Fruit fly (Drosophila melanogaster) whole organism, embryonic: Measurements from ENCODE around the gene CG4278.

ENCODE experiments used
- Atf-2 ChIP-seq: fragments of 200-800 bp; sonication (Bioruptor generic); optimal IDR thresholded peaks from 2 replicates; lab custom pipeline; 2016; ENCODE audit warnings: missing biosample characterization, missing genetic modification characterization
- Atf6 ChIP-seq: fragments of 200-800 bp; sonication (Bioruptor generic); IDR thresholded peaks from 2 replicates; pipeline ENCODE4 v1.3.6; 2022; ENCODE audit warnings: missing biosample characterization, missing genetic modification characterization
- B-H2 ChIP-seq: fragments of 200-800 bp; sonication (Bioruptor generic); optimal IDR thresholded peaks from 2 replicates; lab custom pipeline; 2018; ENCODE audit warnings: missing biosample characterization, mild to moderate bottlenecking, missing genetic modification characterization
- CG11093 ChIP-seq: fragments of 200-800 bp; sonication (Bioruptor generic); IDR thresholded peaks from 3 replicates; pipeline ENCODE4 v1.3.6; 2022; ENCODE audit warnings: missing biosample characterization, missing genetic modification characterization
- CG11456 ChIP-seq: fragments of 200-800 bp; sonication (Bioruptor generic); IDR thresholded peaks from 3 replicates; pipeline ENCODE4 v1.3.6; 2022; ENCODE audit warnings: missing biosample characterization, missing genetic modification characterization
- CG11504 ChIP-seq: fragments of 200-800 bp; sonication (Bioruptor generic); optimal IDR thresholded peaks from 3 replicates; lab custom pipeline; 2019; ENCODE audit warnings: missing biosample characterization, mild to moderate bottlenecking, missing genetic modification characterization, moderate library complexity
- CG11560 ChIP-seq: fragments of 200-800 bp; sonication (Bioruptor generic); IDR thresholded peaks from 3 replicates; pipeline ENCODE4 v1.3.6; 2022; ENCODE audit warnings: missing biosample characterization, missing genetic modification characterization
- CG12659 ChIP-seq: fragments of 200-800 bp; sonication (Bioruptor generic); optimal IDR thresholded peaks from 3 replicates; lab custom pipeline; 2017; ENCODE audit warnings: mild to moderate bottlenecking, missing biosample characterization, missing genetic modification reagents, missing genetic modification characterization
- CG13123 ChIP-seq: fragments of 200-800 bp; sonication (Bioruptor generic); optimal IDR thresholded peaks from 2 replicates; lab custom pipeline; 2016; ENCODE audit warnings: missing biosample characterization, missing genetic modification characterization
- CG1529 ChIP-seq: fragments of 200-800 bp; sonication (Bioruptor generic); optimal IDR thresholded peaks from 3 replicates; lab custom pipeline; 2018; ENCODE audit warnings: missing biosample characterization, missing genetic modification characterization
- CG18619 ChIP-seq: fragments of 200-800 bp; sonication (Bioruptor generic); optimal IDR thresholded peaks from 3 replicates; lab custom pipeline; 2017; ENCODE audit warnings: missing biosample characterization, mild to moderate bottlenecking, missing genetic modification characterization
- CG3281 ChIP-seq: fragments of 200-800 bp; sonication (Bioruptor generic); optimal IDR thresholded peaks from 3 replicates; lab custom pipeline; 2017; ENCODE audit warnings: missing biosample characterization, mild to moderate bottlenecking, missing genetic modification characterization
- CG3726 ChIP-seq: fragments of 200-800 bp; sonication (Bioruptor generic); IDR thresholded peaks from 3 replicates; pipeline ENCODE4, ENCODE4 v1.3.6; 2022; ENCODE audit warnings: missing biosample characterization, missing genetic modification characterization
- CG5180 ChIP-seq: fragments of 200-800 bp; sonication (Bioruptor generic); optimal IDR thresholded peaks from 3 replicates; lab custom pipeline; 2017; ENCODE audit warnings: missing biosample characterization, missing genetic modification characterization, mild to moderate bottlenecking, moderate library complexity, missing genetic modification reagents
- CG6765 ChIP-seq: fragments of 200-800 bp; sonication (Bioruptor generic); optimal IDR thresholded peaks from 3 replicates; lab custom pipeline; 2017; ENCODE audit warnings: missing biosample characterization, mild to moderate bottlenecking, missing genetic modification characterization
- CG8281 ChIP-seq: fragments of 200-800 bp; sonication (Bioruptor generic); optimal IDR thresholded peaks from 2 replicates; lab custom pipeline; 2018; ENCODE audit warnings: missing biosample characterization, mild to moderate bottlenecking, missing genetic modification characterization, moderate library complexity
- CG9609 ChIP-seq: fragments of 200-800 bp; sonication (Bioruptor generic); optimal IDR thresholded peaks from 3 replicates; lab custom pipeline; 2016; ENCODE audit warnings: missing biosample characterization, missing genetic modification characterization
- CkIIα-i1 ChIP-seq: fragments of 200-800 bp; sonication (Bioruptor generic); IDR thresholded peaks from 2 replicates; pipeline ENCODE4 v1.3.6; 2022; ENCODE audit warnings: missing biosample characterization, missing genetic modification characterization
- D19A ChIP-seq: fragments of 200-800 bp; optimal IDR thresholded peaks from 3 replicates; lab custom pipeline; 2019; ENCODE audit warnings: missing biosample characterization, mild to moderate bottlenecking, missing genetic modification characterization, moderate library complexity
- Doc2 ChIP-seq: fragments of 200-800 bp; sonication (Bioruptor generic); IDR thresholded peaks from 2 replicates; pipeline ENCODE4 v1.3.6; 2022; ENCODE audit warnings: missing biosample characterization, missing genetic modification characterization
- Fer1 ChIP-seq: fragments of 200-800 bp; sonication (Bioruptor generic); optimal IDR thresholded peaks from 2 replicates; lab custom pipeline; 2017; ENCODE audit warnings: missing biosample characterization, mild to moderate bottlenecking, missing genetic modification characterization
- Hr51 ChIP-seq, 2 experiments: fragments of 200-800 bp; sonication (Bioruptor generic); optimal IDR thresholded peaks; 2 replicates in 1 of 2; 3 replicates in 1 of 2; lab custom pipeline; 2016 to 2018; ENCODE audit warnings: missing biosample characterization in 2 of 2, missing genetic modification characterization in 2 of 2, mild to moderate bottlenecking in 1 of 2, moderate library complexity in 1 of 2
- Mad ChIP-seq: fragments of 200-800 bp; sonication (Bioruptor generic); optimal IDR thresholded peaks from 2 replicates; lab custom pipeline; 2016; ENCODE audit warnings: missing biosample characterization, missing genetic modification characterization
- Med ChIP-seq: fragments of 200-800 bp; sonication (Bioruptor generic); peaks from one replicate; lab custom pipeline; 2016; ENCODE audit warnings: missing biosample characterization, missing genetic modification characterization, mild to moderate bottlenecking, inconsistent platforms, moderate library complexity
- Meics ChIP-seq: fragments of 200-800 bp; sonication (Bioruptor generic); optimal IDR thresholded peaks from 2 replicates; lab custom pipeline; 2017; ENCODE audit warnings: missing biosample characterization, mild to moderate bottlenecking, missing genetic modification characterization
- Pdp1 ChIP-seq, 2 experiments: fragments of 200-800 bp; sonication (Bioruptor generic); optimal IDR thresholded peaks; 3 replicates each; lab custom pipeline; 2016; ENCODE audit warnings: missing biosample characterization in 2 of 2, missing genetic modification characterization in 2 of 2, mild to moderate bottlenecking in 1 of 2, moderate library complexity in 1 of 2
- Side ChIP-seq: fragments of 200-800 bp; sonication (Bioruptor generic); optimal IDR thresholded peaks from 2 replicates; lab custom pipeline; 2016; ENCODE audit warnings: missing biosample characterization, missing genetic modification characterization
- Sry-δ ChIP-seq: fragments of 200-800 bp; sonication (Bioruptor generic); optimal IDR thresholded peaks from 2 replicates; lab custom pipeline; 2016; ENCODE audit warnings: missing biosample characterization, missing genetic modification characterization
- Ssrp ChIP-seq: fragments of 200-800 bp; sonication (Bioruptor generic); optimal IDR thresholded peaks from 2 replicates; lab custom pipeline; 2018; ENCODE audit warnings: missing biosample characterization, mild to moderate bottlenecking, missing genetic modification characterization, moderate library complexity
- TFAM ChIP-seq: fragments of 200-800 bp; sonication (Bioruptor generic); optimal IDR thresholded peaks from 2 replicates; lab custom pipeline; 2017; ENCODE audit warnings: missing biosample characterization, missing genetic modification characterization, inconsistent platforms
- Xrp1 ChIP-seq: fragments of 200-800 bp; sonication (Bioruptor generic); IDR thresholded peaks from 2 replicates; pipeline ENCODE4 v1.3.6; 2022; ENCODE audit warnings: missing biosample characterization, missing genetic modification characterization
- aop ChIP-seq: fragments of 200-800 bp; sonication (Bioruptor generic); IDR thresholded peaks from 2 replicates; pipeline ENCODE4 v1.3.6; 2022; ENCODE audit warnings: missing biosample characterization, missing genetic modification characterization
- bowl ChIP-seq: fragments of 200-800 bp; sonication (Bioruptor generic); IDR thresholded peaks from 2 replicates; pipeline ENCODE4 v1.3.6; 2022; ENCODE audit warnings: missing biosample characterization, missing genetic modification characterization
- corto ChIP-seq: fragments of 200-800 bp; sonication (Bioruptor generic); optimal IDR thresholded peaks from 2 replicates; lab custom pipeline; 2016; ENCODE audit warnings: missing biosample characterization, mild to moderate bottlenecking, missing genetic modification characterization, moderate library complexity
- crc ChIP-seq: fragments of 200-800 bp; sonication (Bioruptor generic); optimal IDR thresholded peaks from 2 replicates; lab custom pipeline; 2016; ENCODE audit warnings: missing biosample characterization, missing genetic modification characterization
- ems ChIP-seq: fragments of 200-800 bp; sonication (Bioruptor generic); optimal IDR thresholded peaks from 3 replicates; lab custom pipeline; 2016; ENCODE audit warnings: missing biosample characterization, missing genetic modification characterization
- esg ChIP-seq: fragments of 200-800 bp; sonication (Bioruptor generic); conservative IDR thresholded peaks from 2 replicates; pipeline ENCODE4 v1.3.6; 2022; ENCODE audit warnings: missing biosample characterization, missing genetic modification characterization
- gcm2 ChIP-seq: fragments of 200-800 bp; sonication (Bioruptor generic); optimal IDR thresholded peaks from 2 replicates; lab custom pipeline; 2016; ENCODE audit warnings: missing biosample characterization, missing genetic modification characterization
- her ChIP-seq: fragments of 200-800 bp; sonication (Bioruptor generic); optimal IDR thresholded peaks from 2 replicates; lab custom pipeline; 2016; ENCODE audit warnings: missing biosample characterization, missing genetic modification characterization
- ken ChIP-seq: fragments of 200-800 bp; sonication (Bioruptor generic); IDR thresholded peaks from 3 replicates; pipeline ENCODE4 v1.3.6; 2022; ENCODE audit warnings: missing biosample characterization, missing genetic modification characterization
- kni ChIP-seq: fragments of 200-800 bp; sonication (Bioruptor generic); optimal IDR thresholded peaks from 3 replicates; lab custom pipeline; 2017; ENCODE audit warnings: mild to moderate bottlenecking, missing biosample characterization, missing genetic modification reagents, missing genetic modification characterization
- lov ChIP-seq, 2 experiments: fragments of 200-800 bp in 1 of 2; fragments of >200 bp in 1 of 2; sonication (Bioruptor generic) in 1 of 2; IDR thresholded peaks in 1 of 2; optimal IDR thresholded peaks in 1 of 2; 2 replicates in 1 of 2; 3 replicates in 1 of 2; pipeline versions ENCODE4 v1.3.6 to Lab custom; 2017 to 2022; ENCODE audit warnings: missing biosample characterization in 1 of 2, missing genetic modification characterization in 1 of 2
- nerfin-2 ChIP-seq: fragments of 200-800 bp; sonication (Bioruptor generic); IDR thresholded peaks from 2 replicates; pipeline ENCODE4 v1.3.6; 2022; ENCODE audit warnings: missing biosample characterization, missing genetic modification characterization; ENCODE audit not compliant: partially characterized antibody
- pan ChIP-seq, 4 experiments: fragments of >200 bp in 3 of 4; fragments of 200-800 bp in 1 of 4; sonication (Bioruptor generic) in 1 of 4; optimal IDR thresholded peaks in 3 of 4; IDR thresholded peaks in 1 of 4; 2 replicates each; pipeline versions ENCODE4 v1.3.6 to Lab custom; 2017 to 2022; ENCODE audit warnings: missing biosample characterization in 2 of 4, missing genetic modification characterization in 2 of 4, mixed read lengths in 1 of 4
- scrt ChIP-seq: fragments of 200-800 bp; sonication (Bioruptor generic); optimal IDR thresholded peaks from 2 replicates; lab custom pipeline; 2018; ENCODE audit warnings: missing biosample characterization, mild to moderate bottlenecking, missing genetic modification characterization, moderate library complexity
- sens ChIP-seq: fragments of 200-800 bp; sonication (Bioruptor generic); peaks from one replicate; lab custom pipeline; 2016; ENCODE audit warnings: missing biosample characterization, missing genetic modification characterization
- sisA ChIP-seq: fragments of 200-800 bp; sonication (Bioruptor generic); IDR thresholded peaks from 2 replicates; pipeline ENCODE4 v1.3.6; 2022; ENCODE audit warnings: missing biosample characterization, missing genetic modification characterization
- wdn ChIP-seq: fragments of 200-800 bp; sonication (Bioruptor generic); IDR thresholded peaks from 2 replicates; pipeline ENCODE4 v1.3.6; 2022; ENCODE audit warnings: missing biosample characterization, missing genetic modification characterization
- zf30C ChIP-seq: fragments of 200-800 bp; sonication (Bioruptor generic); optimal IDR thresholded peaks from 3 replicates; lab custom pipeline; 2018; ENCODE audit warnings: missing biosample characterization, mild to moderate bottlenecking, missing genetic modification characterization

The CG4278 gene

DNA sequence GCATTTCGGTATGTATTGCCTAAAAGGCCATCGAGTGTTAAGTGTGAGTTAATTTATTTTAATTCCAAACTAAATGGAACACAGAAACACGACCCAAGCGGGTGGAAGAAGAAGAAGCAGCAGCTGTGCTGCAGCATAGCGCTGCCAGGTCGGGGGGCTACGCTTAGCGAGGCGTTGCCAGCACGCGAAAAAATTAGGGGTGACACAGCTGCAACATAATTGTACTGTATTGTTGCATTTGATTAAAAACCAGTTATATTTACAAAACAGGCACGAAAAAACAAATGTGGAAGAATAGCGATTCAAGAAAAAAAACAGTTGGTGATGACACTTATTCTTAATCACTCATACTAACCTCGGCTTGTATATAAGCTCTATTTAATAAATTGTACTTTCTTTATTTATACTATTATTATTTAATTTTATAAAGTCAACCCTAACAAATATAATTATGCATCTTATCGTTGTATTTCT is 23.3 kb downstream of the CG4278 start:
- TF ChIP-seq CG12659: peak; percentile 84
- TF ChIP-seq scrt (GFP tag; lab: Kevin White, UChicago): peak; percentile 23
- TF ChIP-seq D19A: no peak
- TF ChIP-seq CG6765 (GFP tag; lab: Kevin White, UChicago): peak; percentile 3
- TF ChIP-seq sens (GFP tag; lab: Kevin White, UChicago): peak; percentile 53
- TF ChIP-seq lov (optimal IDR thresholded peaks at IDR 0.05; lab: Kevin White, UChicago): no peak
- peak; percentile 74; the same call in 1 of the 3 replicates for TF ChIP-seq lov (GFP tag; IDR thresholded peaks at IDR 0.05; lab: Robert Waterston, UW)
- peak; percentile 34 for TF ChIP-seq ems (GFP tag; lab: Kevin White, UChicago)
- TF ChIP-seq CG11456: peak; percentile 87
- TF ChIP-seq Side (GFP tag; lab: Kevin White, UChicago): peak; percentile 19
- peak; percentile 81 for TF ChIP-seq sisA
- no peak for TF ChIP-seq pan (optimal IDR thresholded peaks at IDR 0.05; lab: Kevin White, UChicago)
- TF ChIP-seq pan (GFP tag; optimal IDR thresholded peaks at IDR 0.05 in 1 of 2, IDR thresholded peaks at IDR 0.05 in 1 of 2): peak in 1 of 2 experiments; percentile 82
- peak; percentile 61 for TF ChIP-seq Atf-2 (GFP tag; lab: Kevin White, UChicago)
- no peak for TF ChIP-seq Med (GFP tag; lab: Kevin White, UChicago)
- TF ChIP-seq corto: no peak
- peak; percentile 43 for TF ChIP-seq CG9609 (GFP tag; lab: Kevin White, UChicago)
- peak; percentile 49; the same call in 1 of the 3 replicates for TF ChIP-seq CG11560 (tag; lab: Robert Waterston, UW)
- TF ChIP-seq Hr51 (GFP tag; optimal IDR thresholded peaks at IDR 0.05; lab: Kevin White, UChicago): peak; percentile 7 to 84
- TF ChIP-seq Mad (GFP tag; lab: Kevin White, UChicago): peak; percentile 43
- no peak for TF ChIP-seq CG3281 (GFP tag; lab: Kevin White, UChicago)
- TF ChIP-seq CG18619 (GFP tag; lab: Kevin White, UChicago): no peak
- peak; percentile 65 for TF ChIP-seq Fer1
- TF ChIP-seq CG3726 (GFP tag; lab: Robert Waterston, UW): peak; percentile 65; the same call in 2 of the 3 replicates
- 0 out of 2 replicates have a peak, but pooled peaks have one; percentile 21 for TF ChIP-seq nerfin-2 (GFP tag; lab: Robert Waterston, UW)
- TF ChIP-seq zf30C: peak; percentile 14
- TF ChIP-seq TFAM (GFP tag; lab: Kevin White, UChicago): no peak
- TF ChIP-seq CG5180 (GFP tag; lab: Kevin White, UChicago): no peak
- peak; percentile 14 to 61 for TF ChIP-seq Pdp1 (GFP tag; optimal IDR thresholded peaks at IDR 0.05; lab: Kevin White, UChicago)
- peak; percentile 70 for TF ChIP-seq wdn (GFP tag; lab: Robert Waterston, UW)
- TF ChIP-seq CG13123 (GFP tag; lab: Kevin White, UChicago): peak; percentile 43
- TF ChIP-seq Ssrp (tag; lab: Kevin White, UChicago): peak; percentile 77
- TF ChIP-seq esg: peak; percentile 72
- TF ChIP-seq Xrp1 (GFP tag; lab: Robert Waterston, UW): peak; percentile 64
- peak; percentile 29 for TF ChIP-seq crc
- TF ChIP-seq Atf6: peak; percentile 77
- peak; percentile 82 for TF ChIP-seq B-H2 (GFP tag; lab: Kevin White, UChicago)
- TF ChIP-seq CG11504 (tag; lab: Kevin White, UChicago): no peak
- peak; percentile 60; the same call in 1 of the 2 replicates for TF ChIP-seq bowl (GFP tag; lab: Robert Waterston, UW)
- no peak for TF ChIP-seq aop (GFP tag; lab: Robert Waterston, UW)
- peak; percentile 51; the same call in 2 of the 3 replicates for TF ChIP-seq CG11093 (GFP tag; lab: Robert Waterston, UW)
- peak; percentile 79 for TF ChIP-seq Meics (GFP tag; lab: Kevin White, UChicago)
- TF ChIP-seq Doc2 (GFP tag; lab: Robert Waterston, UW): no peak
- peak; percentile 45 for TF ChIP-seq CG8281
- peak; percentile 49 for TF ChIP-seq her (GFP tag; lab: Kevin White, UChicago)
- peak; percentile 79; the same call in 2 of the 3 replicates for TF ChIP-seq ken (GFP tag; lab: Robert Waterston, UW)
- no peak for TF ChIP-seq CkIIα-i1 (GFP tag; lab: Robert Waterston, UW)
- TF ChIP-seq gcm2 (GFP tag; lab: Kevin White, UChicago): peak; percentile 22
- no peak for TF ChIP-seq kni
- TF ChIP-seq CG1529 (GFP tag; lab: Kevin White, UChicago): peak; percentile 10
- peak; percentile 87 for TF ChIP-seq Sry-δ
